Worm (Caenorhabditis elegans): ENCODE measurements around the gene F40F8.11.
A peak's percentile ranks its signal among the peaks of the same experiment; 100 is the strongest.

Gene F40F8.11

DNA sequence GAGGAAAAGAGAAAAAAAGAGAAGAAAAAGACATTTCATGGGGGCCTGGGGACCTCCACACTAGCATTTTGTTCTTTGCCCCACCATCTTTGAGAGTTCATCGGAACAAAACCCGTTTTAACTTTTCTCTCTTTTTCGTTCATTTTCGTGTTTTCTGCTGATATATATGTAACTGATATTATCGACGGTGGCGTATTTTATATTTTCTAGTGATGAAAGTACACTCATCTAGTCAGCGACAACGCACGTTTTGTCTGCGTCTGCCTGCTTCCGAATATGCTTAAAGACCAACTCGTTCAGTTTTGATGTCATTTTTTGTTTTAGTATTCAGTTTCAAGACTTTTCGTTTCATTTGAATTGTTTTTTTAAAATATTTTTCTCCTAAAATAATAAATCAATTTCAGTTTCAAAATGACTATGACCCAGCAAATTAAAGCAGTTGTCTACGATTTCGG lies 48.9 kb upstream of the F40F8.11 start, which contains the start of gene bigr-1 (continued):
- TF ChIP-seq nhr-20 (tag; optimal IDR thresholded peaks at IDR 0.05) = peak; percentile 51
- TF ChIP-seq alr-1 (tag; optimal IDR thresholded peaks at IDR 0.05; ENCODE audit: borderline replicate concordance) = no peak
- TF ChIP-seq unc-130 (tag; optimal IDR thresholded peaks at IDR 0.05) = no peak
- peak; percentile 25 for TF ChIP-seq snu-23 (GFP tag; optimal IDR thresholded peaks at IDR 0.05)
- no peak for TF ChIP-seq pag-3 (tag; optimal IDR thresholded peaks at IDR 0.05; ENCODE audit: borderline replicate concordance, insufficient read depth)
- TF ChIP-seq nhr-19 (GFP tag; conservative IDR thresholded peaks at IDR 0.05) = 0 out of 2 replicates have a peak, but pooled peaks have one; percentile 4
- peak in 1 of 2 experiments; percentile 27 for TF ChIP-seq lin-35 (GFP tag; optimal IDR thresholded peaks at IDR 0.05)
- no peak for TF ChIP-seq unc-98 (GFP tag; IDR thresholded peaks at IDR 0.05)
- TF ChIP-seq fkh-8 (tag; optimal IDR thresholded peaks at IDR 0.05) = peak; percentile 44
- TF ChIP-seq nhr-90 (tag; optimal IDR thresholded peaks at IDR 0.05; ENCODE audit: poor library complexity) = no peak

DNA sequence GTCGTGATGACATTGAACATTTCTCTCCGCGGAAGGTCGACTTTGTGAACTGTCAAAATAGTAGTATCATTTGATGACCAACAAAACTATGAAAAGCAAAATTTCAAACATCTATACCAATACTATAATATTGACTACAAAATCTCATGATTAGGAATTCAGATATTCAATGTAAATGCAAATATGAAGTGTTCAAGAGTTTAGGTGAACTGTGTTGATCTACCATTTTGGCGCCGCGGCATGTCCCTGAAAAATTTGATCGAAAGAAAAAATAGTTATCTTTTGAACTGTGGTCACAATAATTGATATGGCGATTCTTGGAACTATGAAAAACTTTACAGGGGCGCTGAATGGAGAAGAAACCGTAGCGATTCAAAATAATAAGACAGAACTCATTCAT lies 46.3 kb upstream of the F40F8.11 start:
- TF ChIP-seq nhr-85 (tag) = peak; percentile 61
- no peak for TF ChIP-seq alr-1 (tag; optimal IDR thresholded peaks at IDR 0.05; ENCODE audit: borderline replicate concordance)
- TF ChIP-seq lir-3 (tag; optimal IDR thresholded peaks at IDR 0.05; ENCODE audit: poor library complexity) = no peak

DNA sequence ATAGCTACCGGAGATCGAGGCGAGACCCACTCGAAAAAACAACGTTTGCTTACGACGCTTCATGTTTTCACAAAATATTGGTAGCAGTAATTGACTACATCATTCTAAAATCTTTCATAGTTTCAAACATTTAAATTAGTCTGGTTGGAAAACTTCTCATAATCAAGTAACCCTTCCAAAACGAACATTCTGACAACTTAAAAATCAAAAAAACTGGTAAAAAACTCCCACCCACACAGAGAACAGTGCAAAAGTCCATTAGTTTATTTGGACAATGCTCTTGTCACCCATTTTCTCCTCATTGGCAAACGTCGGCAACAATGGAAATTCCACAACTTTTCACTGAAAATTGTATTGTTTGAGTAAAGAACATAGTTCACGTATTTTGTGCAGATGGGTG lies 45.0 kb upstream of the F40F8.11 start, which contains the start of gene F37H8.6:
F37H8.6 (minus strand) TSS at position 101 of the 400 bp plus-strand sequence.
- no peak for TF ChIP-seq zag-1 (tag; optimal IDR thresholded peaks at IDR 0.05)
- TF ChIP-seq fkh-8 (tag; optimal IDR thresholded peaks at IDR 0.05) = no peak
- no peak for TF ChIP-seq ces-1 (GFP tag; optimal IDR thresholded peaks at IDR 0.05)
- TF ChIP-seq efl-3 (GFP tag; optimal IDR thresholded peaks at IDR 0.05) = no peak
- TF ChIP-seq ceh-82 (tag; optimal IDR thresholded peaks at IDR 0.05) = no peak
- TF ChIP-seq fkh-10 (GFP tag; optimal IDR thresholded peaks at IDR 0.05) = no peak
- no peak for TF ChIP-seq sox-4 (tag; optimal IDR thresholded peaks at IDR 0.05)
- TF ChIP-seq alr-1 (tag; optimal IDR thresholded peaks at IDR 0.05; ENCODE audit: borderline replicate concordance) = no peak
- TF ChIP-seq ceh-8 (GFP tag; optimal IDR thresholded peaks at IDR 0.05) = no peak
- TF ChIP-seq vab-15 (tag; optimal IDR thresholded peaks at IDR 0.05) = no peak
- TF ChIP-seq nhr-90 (tag; optimal IDR thresholded peaks at IDR 0.05; ENCODE audit: poor library complexity) = no peak
- TF ChIP-seq fos-1 (tag; optimal IDR thresholded peaks at IDR 0.05) = no peak
- no peak for TF ChIP-seq ztf-11 (tag; optimal IDR thresholded peaks at IDR 0.05)
- TF ChIP-seq nhr-84 (tag; optimal IDR thresholded peaks at IDR 0.05) = no peak
- no peak for TF ChIP-seq nhr-237 (tag; optimal IDR thresholded peaks at IDR 0.05)
- TF ChIP-seq nhr-28 (tag; optimal IDR thresholded peaks at IDR 0.05) = no peak
- no peak for TF ChIP-seq nhr-77 (tag; optimal IDR thresholded peaks at IDR 0.05)
- no peak for TF ChIP-seq lin-39 (tag; optimal IDR thresholded peaks at IDR 0.05)

DNA sequence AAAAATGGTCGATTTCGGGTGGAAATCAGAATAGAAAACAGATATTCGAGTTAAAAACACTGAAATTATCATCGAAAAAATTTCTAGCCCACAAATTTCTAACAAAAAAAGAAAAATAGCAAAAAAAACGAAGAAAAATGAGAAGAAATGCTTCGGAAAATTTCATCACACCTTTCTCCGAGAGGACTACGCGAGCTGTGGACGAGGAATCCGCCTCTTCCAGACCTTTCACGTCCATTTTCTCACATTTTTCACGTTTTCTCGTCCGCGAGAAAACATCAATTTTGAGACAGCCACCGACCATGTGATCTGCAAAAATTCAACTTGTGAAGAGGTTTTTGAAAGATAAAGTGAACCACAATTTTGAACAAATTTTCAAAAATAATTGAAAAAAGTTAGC lies 44.1 kb upstream of the F40F8.11 start:
- TF ChIP-seq mef-2 (tag; optimal IDR thresholded peaks at IDR 0.05) (no peak), unc-130 (tag; optimal IDR thresholded peaks at IDR 0.05) (no peak), hlh-4 (tag; optimal IDR thresholded peaks at IDR 0.05) (no peak), C04F5.9 (tag; optimal IDR thresholded peaks at IDR 0.05) (no peak), zip-4 (GFP tag; optimal IDR thresholded peaks at IDR 0.05) (no peak), mdl-1 (tag; optimal IDR thresholded peaks at IDR 0.05) (no peak), pag-3 (tag; optimal IDR thresholded peaks at IDR 0.05; ENCODE audit: borderline replicate concordance, insufficient read depth) (no peak), pax-3 (tag; optimal IDR thresholded peaks at IDR 0.05) (no peak), blmp-1 (tag; optimal IDR thresholded peaks at IDR 0.05) (no peak), nhr-85 (tag) (no peak), jun-1 (tag; optimal IDR thresholded peaks at IDR 0.05) (no peak), nhr-47 (tag; optimal IDR thresholded peaks at IDR 0.05) (no peak), nhr-76 (tag; optimal IDR thresholded peaks at IDR 0.05) (no peak), aly-2 (tag; optimal IDR thresholded peaks at IDR 0.05) (no peak), xbp-1 (tag; optimal IDR thresholded peaks at IDR 0.05) (no peak), nhr-71 (tag; optimal IDR thresholded peaks at IDR 0.05) (peak; percentile 15), fos-1 (tag; optimal IDR thresholded peaks at IDR 0.05) (no peak), F16B12.6 (tag; optimal IDR thresholded peaks at IDR 0.05) (no peak), hlh-17 (GFP tag; optimal IDR thresholded peaks at IDR 0.05; ENCODE audit: borderline replicate concordance) (no peak), nhr-28 (tag; optimal IDR thresholded peaks at IDR 0.05) (no peak), Y116A8C.19 (tag; optimal IDR thresholded peaks at IDR 0.05; ENCODE audit: borderline replicate concordance) (no peak), unc-30 (tag; optimal IDR thresholded peaks at IDR 0.05) (no peak), elt-3 (tag; optimal IDR thresholded peaks at IDR 0.05) (no peak), ceh-90 (tag; optimal IDR thresholded peaks at IDR 0.05) (peak; percentile 10), pqm-1 (tag; optimal IDR thresholded peaks at IDR 0.05) (no peak)

Data from whole organism, L1 larva.